Fruit fly (Drosophila melanogaster) whole organism, embryonic: Measurements from ENCODE around the gene Vha16-3.
A peak's percentile ranks its signal among the peaks of the same experiment; 100 is the strongest.

ENCODE experiments used
- Aef1 ChIP-seq: fragments of 200-800 bp; sonication (Bioruptor generic); IDR thresholded peaks from 3 replicates; pipeline ENCODE4 v1.3.6; 2022; ENCODE audit warnings: missing biosample characterization, missing genetic modification characterization
- Atf6 ChIP-seq: fragments of 200-800 bp; sonication (Bioruptor generic); IDR thresholded peaks from 2 replicates; pipeline ENCODE4 v1.3.6; 2022; ENCODE audit warnings: missing biosample characterization, missing genetic modification characterization
- BEAF-32 ChIP-seq: fragments of 200-800 bp; sonication (Bioruptor generic); optimal IDR thresholded peaks from 3 replicates; lab custom pipeline; 2017; ENCODE audit warnings: missing biosample characterization, missing genetic modification characterization, mild to moderate bottlenecking, moderate library complexity, missing genetic modification reagents
- Blimp-1 ChIP-seq: fragments of 200-800 bp; sonication (Bioruptor generic); optimal IDR thresholded peaks from 3 replicates; lab custom pipeline; 2018; ENCODE audit warnings: missing biosample characterization, missing genetic modification characterization, mild to moderate bottlenecking, moderate library complexity, missing genetic modification reagents
- CG11085 ChIP-seq: fragments of 200-800 bp; sonication (Bioruptor generic); IDR thresholded peaks from 2 replicates; pipeline ENCODE4 v1.3.6; 2022; ENCODE audit warnings: missing biosample characterization, missing genetic modification characterization
- CG12299 ChIP-seq: fragments of 200-800 bp; sonication (Bioruptor generic); optimal IDR thresholded peaks from 2 replicates; lab custom pipeline; 2018; ENCODE audit warnings: missing biosample characterization, mild to moderate bottlenecking, missing genetic modification characterization
- CG12769 ChIP-seq: fragments of 200-800 bp; sonication (Bioruptor generic); optimal IDR thresholded peaks from 2 replicates; lab custom pipeline; 2019; ENCODE audit warnings: missing biosample characterization, mild to moderate bottlenecking, missing genetic modification characterization, moderate library complexity
- CG14014 ChIP-seq: fragments of 200-800 bp; sonication (Bioruptor generic); IDR thresholded peaks from 2 replicates; pipeline ENCODE4 v1.3.6; 2022; ENCODE audit warnings: missing biosample characterization, missing genetic modification characterization
- CG14965 ChIP-seq: fragments of 200-800 bp; sonication (Bioruptor generic); optimal IDR thresholded peaks from 2 replicates; lab custom pipeline; 2016; ENCODE audit warnings: missing biosample characterization, missing genetic modification characterization, borderline replicate concordance
- CG15073 ChIP-seq: fragments of 200-800 bp; sonication (Bioruptor generic); optimal IDR thresholded peaks from 2 replicates; lab custom pipeline; 2016; ENCODE audit warnings: missing biosample characterization, missing genetic modification characterization
- CG15601 ChIP-seq: fragments of 200-800 bp; sonication (Bioruptor generic); optimal IDR thresholded peaks from 3 replicates; lab custom pipeline; 2019; ENCODE audit warnings: missing biosample characterization, mild to moderate bottlenecking, missing genetic modification characterization, moderate library complexity
- CG1647 ChIP-seq: fragments of 200-800 bp; sonication (Bioruptor generic); optimal IDR thresholded peaks from 3 replicates; lab custom pipeline; 2016; ENCODE audit warnings: missing biosample characterization, missing genetic modification characterization
- CG18476 ChIP-seq: fragments of 200-800 bp; sonication (Bioruptor generic); optimal IDR thresholded peaks from 2 replicates; lab custom pipeline; 2016; ENCODE audit warnings: missing biosample characterization, mild to moderate bottlenecking, missing genetic modification characterization
- CG18764 ChIP-seq: fragments of 200-800 bp; sonication (Bioruptor generic); optimal IDR thresholded peaks from 3 replicates; lab custom pipeline; 2016; ENCODE audit warnings: missing biosample characterization, missing genetic modification characterization
- CG2889 ChIP-seq: fragments of 200-800 bp; sonication (Bioruptor generic); IDR thresholded peaks from 3 replicates; pipeline ENCODE4 v1.3.6; 2022; ENCODE audit warnings: missing biosample characterization, missing genetic modification characterization
- CG4328 ChIP-seq: fragments of 200-800 bp; sonication (Bioruptor generic); optimal IDR thresholded peaks from 3 replicates; lab custom pipeline; 2017; ENCODE audit warnings: missing biosample characterization, missing genetic modification reagents, missing genetic modification characterization
- CG43689 ChIP-seq: fragments of 200-800 bp; sonication (Bioruptor generic); IDR thresholded peaks from 2 replicates; pipeline ENCODE4 v1.3.6; 2022; ENCODE audit warnings: missing biosample characterization, missing genetic modification characterization
- CG4424 ChIP-seq: fragments of 200-800 bp; sonication (Bioruptor generic); optimal IDR thresholded peaks from 3 replicates; lab custom pipeline; 2016; ENCODE audit warnings: missing biosample characterization, missing genetic modification characterization
- CG8281 ChIP-seq: fragments of 200-800 bp; sonication (Bioruptor generic); optimal IDR thresholded peaks from 2 replicates; lab custom pipeline; 2018; ENCODE audit warnings: missing biosample characterization, mild to moderate bottlenecking, missing genetic modification characterization, moderate library complexity
- Dbx ChIP-seq: fragments of 200-800 bp; sonication (Bioruptor generic); IDR thresholded peaks from 3 replicates; pipeline ENCODE4 v1.3.6; 2022; ENCODE audit warnings: missing biosample characterization, missing genetic modification characterization
- Dek ChIP-seq: fragments of 200-800 bp; sonication (Bioruptor generic); optimal IDR thresholded peaks from 3 replicates; lab custom pipeline; 2019; ENCODE audit warnings: missing biosample characterization, mild to moderate bottlenecking, missing genetic modification characterization, moderate library complexity
- E2f1 ChIP-seq: fragments of 200-800 bp; sonication (Bioruptor generic); IDR thresholded peaks from 2 replicates; pipeline ENCODE4 v1.3.6; 2022; ENCODE audit warnings: missing biosample characterization, missing genetic modification characterization
- Eip74EF ChIP-seq, 2 experiments: fragments of 200-800 bp in 1 of 2; fragments of >200 bp in 1 of 2; sonication (Bioruptor generic) in 1 of 2; optimal IDR thresholded peaks; 2 replicates each; lab custom pipeline; 2017 to 2019; ENCODE audit warnings: missing biosample characterization in 2 of 2, missing genetic modification characterization in 2 of 2, mild to moderate bottlenecking in 1 of 2, moderate library complexity in 1 of 2
- HmgD ChIP-seq: fragments of 200-800 bp; sonication (Bioruptor generic); optimal IDR thresholded peaks from 3 replicates; lab custom pipeline; 2016; ENCODE audit warnings: missing biosample characterization, missing genetic modification characterization
- Jarid2 ChIP-seq: fragments of 200-800 bp; sonication (Bioruptor generic); optimal IDR thresholded peaks from 3 replicates; lab custom pipeline; 2017; ENCODE audit warnings: mild to moderate bottlenecking, missing biosample characterization, missing genetic modification reagents, missing genetic modification characterization
- Lim3 ChIP-seq: fragments of 200-800 bp; sonication (Bioruptor generic); IDR thresholded peaks from 2 replicates; pipeline ENCODE4 v1.3.6; 2022; ENCODE audit warnings: missing biosample characterization, missing genetic modification characterization
- Mad ChIP-seq: fragments of 200-800 bp; sonication (Bioruptor generic); optimal IDR thresholded peaks from 2 replicates; lab custom pipeline; 2016; ENCODE audit warnings: missing biosample characterization, missing genetic modification characterization
- Mrtf ChIP-seq: fragments of 200-800 bp; sonication (Bioruptor generic); IDR thresholded peaks from 3 replicates; pipeline ENCODE4 v1.3.6; 2022; ENCODE audit warnings: missing biosample characterization, missing genetic modification characterization
- NFAT ChIP-seq: fragments of 200-800 bp; sonication (Bioruptor generic); IDR thresholded peaks from 2 replicates; pipeline ENCODE4 v1.3.6; 2022; ENCODE audit warnings: missing biosample characterization, missing genetic modification characterization
- PHDP ChIP-seq: fragments of 200-800 bp; sonication (Bioruptor generic); optimal IDR thresholded peaks from 3 replicates; lab custom pipeline; 2018; ENCODE audit warnings: missing biosample characterization, mild to moderate bottlenecking, missing genetic modification characterization, moderate library complexity
- Rfx ChIP-seq: fragments of 200-800 bp; sonication (Bioruptor generic); IDR thresholded peaks from 2 replicates; pipeline ENCODE4 v1.3.6; 2022; ENCODE audit warnings: missing biosample characterization, missing genetic modification characterization
- ase ChIP-seq: fragments of 200-800 bp; sonication (Bioruptor generic); IDR thresholded peaks from 3 replicates; pipeline ENCODE4 v1.3.6; 2022; ENCODE audit warnings: missing biosample characterization, missing genetic modification characterization
- bsh ChIP-seq, 2 experiments: fragments of 200-800 bp; sonication (Bioruptor generic); optimal IDR thresholded peaks; 2 replicates each; lab custom pipeline; 2017 to 2018; ENCODE audit warnings: mild to moderate bottlenecking in 2 of 2, missing biosample characterization in 2 of 2, missing genetic modification characterization in 2 of 2, moderate library complexity in 1 of 2
- btn ChIP-seq: fragments of 200-800 bp; sonication (Bioruptor generic); optimal IDR thresholded peaks from 2 replicates; lab custom pipeline; 2016; ENCODE audit warnings: missing biosample characterization, missing genetic modification characterization
- cwo ChIP-seq: fragments of 200-800 bp; sonication (Bioruptor generic); optimal IDR thresholded peaks from 3 replicates; lab custom pipeline; 2017; ENCODE audit warnings: missing biosample characterization, missing genetic modification characterization, mild to moderate bottlenecking, moderate library complexity, missing genetic modification reagents
- dati ChIP-seq: fragments of 200-800 bp; sonication (Bioruptor generic); IDR thresholded peaks from 2 replicates; pipeline ENCODE4 v1.3.6; 2022; ENCODE audit warnings: missing biosample characterization, missing genetic modification characterization
- fru ChIP-seq: fragments of >200 bp; optimal IDR thresholded peaks from 2 replicates; lab custom pipeline; 2017
- h ChIP-seq: fragments of >200 bp; optimal IDR thresholded peaks from 2 replicates; lab custom pipeline; 2017
- ham ChIP-seq: fragments of 200-800 bp; sonication (Bioruptor generic); IDR thresholded peaks from 2 replicates; pipeline ENCODE4 v1.3.6; 2022; ENCODE audit warnings: missing biosample characterization, missing genetic modification characterization
- ken ChIP-seq: fragments of 200-800 bp; sonication (Bioruptor generic); IDR thresholded peaks from 3 replicates; pipeline ENCODE4 v1.3.6; 2022; ENCODE audit warnings: missing biosample characterization, missing genetic modification characterization
- otp ChIP-seq: fragments of 200-800 bp; sonication (Bioruptor generic); IDR thresholded peaks from 3 replicates; pipeline ENCODE4, ENCODE4 v1.3.6; 2022; ENCODE audit warnings: missing biosample characterization, missing genetic modification characterization
- pb ChIP-seq: fragments of 200-800 bp; sonication (Bioruptor generic); optimal IDR thresholded peaks from 3 replicates; lab custom pipeline; 2016; ENCODE audit warnings: missing biosample characterization, missing genetic modification characterization
- sc ChIP-seq, 3 experiments: fragments of >200 bp in 2 of 3; fragments of 200-800 bp in 1 of 3; sonication (Bioruptor generic) in 1 of 3; optimal IDR thresholded peaks; 2 replicates in 2 of 3; 3 replicates in 1 of 3; lab custom pipeline; 2017; ENCODE audit warnings: mild to moderate bottlenecking in 1 of 3, missing biosample characterization in 1 of 3, missing genetic modification characterization in 1 of 3, missing genetic modification reagents in 1 of 3
- scrt ChIP-seq: fragments of 200-800 bp; sonication (Bioruptor generic); optimal IDR thresholded peaks from 2 replicates; lab custom pipeline; 2018; ENCODE audit warnings: missing biosample characterization, mild to moderate bottlenecking, missing genetic modification characterization, moderate library complexity
- sens-2 ChIP-seq: fragments of 200-800 bp; sonication (Bioruptor generic); IDR thresholded peaks from 2 replicates; pipeline ENCODE4 v1.3.6; 2022; ENCODE audit warnings: missing biosample characterization, missing genetic modification characterization
- sima ChIP-seq: fragments of 200-800 bp; sonication (Bioruptor generic); optimal IDR thresholded peaks from 2 replicates; lab custom pipeline; 2016; ENCODE audit warnings: missing biosample characterization, missing genetic modification characterization
- sisA ChIP-seq: fragments of 200-800 bp; sonication (Bioruptor generic); IDR thresholded peaks from 2 replicates; pipeline ENCODE4 v1.3.6; 2022; ENCODE audit warnings: missing biosample characterization, missing genetic modification characterization
- sna ChIP-seq: fragments of 200-800 bp; sonication (Bioruptor generic); IDR thresholded peaks from 2 replicates; pipeline ENCODE4 v1.3.6; 2022; ENCODE audit warnings: missing biosample characterization, missing genetic modification characterization; ENCODE audit not compliant: partially characterized antibody
- tio ChIP-seq: fragments of 200-800 bp; sonication (Bioruptor generic); optimal IDR thresholded peaks from 2 replicates; lab custom pipeline; 2017; ENCODE audit warnings: missing biosample characterization, missing genetic modification characterization, inconsistent platforms
- tna ChIP-seq: fragments of 200-800 bp; sonication (Bioruptor generic); IDR thresholded peaks from 2 replicates; pipeline ENCODE4 v1.3.6; 2022; ENCODE audit warnings: missing biosample characterization, missing genetic modification characterization; ENCODE audit not compliant: partially characterized antibody

Gene Vha16-3

dm6 chr3L:11491222-11491873, 18.3 kb downstream of the Vha16-3 start:
- TF ChIP-seq Dbx (GFP tag; lab: Robert Waterston, UW): peak; percentile 64
- no peak for TF ChIP-seq CG15601
- TF ChIP-seq Jarid2 (GFP tag; lab: Kevin White, UChicago): no peak
- TF ChIP-seq Blimp-1 (GFP tag; lab: Kevin White, UChicago): peak; percentile 60
- TF ChIP-seq sens-2 (GFP tag; lab: Robert Waterston, UW): no peak
- no peak for TF ChIP-seq CG18764 (GFP tag; lab: Kevin White, UChicago)
- TF ChIP-seq h: no peak
- no peak for TF ChIP-seq NFAT
- TF ChIP-seq Atf6 (GFP tag; lab: Robert Waterston, UW): peak; percentile 67
- no peak for TF ChIP-seq fru (lab: Kevin White, UChicago)
- no peak for TF ChIP-seq Lim3 (GFP tag; lab: Robert Waterston, UW)
- TF ChIP-seq ham (GFP tag; lab: Robert Waterston, UW): no peak
- TF ChIP-seq Dek (tag; lab: Kevin White, UChicago): peak; percentile 42
- TF ChIP-seq Mrtf: no peak; the same call in 2 of the 3 replicates
- no peak for TF ChIP-seq sc (optimal IDR thresholded peaks at IDR 0.05; lab: Kevin White, UChicago)
- no peak for TF ChIP-seq sc (GFP tag; optimal IDR thresholded peaks at IDR 0.05; lab: Kevin White, UChicago)
- no peak for TF ChIP-seq sima (GFP tag; lab: Kevin White, UChicago)
- TF ChIP-seq CG1647 (GFP tag; lab: Kevin White, UChicago): no peak
- TF ChIP-seq CG18476 (GFP tag; lab: Kevin White, UChicago): no peak
- no peak for TF ChIP-seq btn (GFP tag; lab: Kevin White, UChicago)
- TF ChIP-seq dati: no peak
- TF ChIP-seq CG11085 (GFP tag; lab: Robert Waterston, UW): no peak
- TF ChIP-seq CG8281 (tag; lab: Kevin White, UChicago): no peak
- peak; percentile 21 for TF ChIP-seq CG15073
- no peak for TF ChIP-seq CG4328 (GFP tag; lab: Kevin White, UChicago)
- peak; percentile 46; the same call in 1 of the 3 replicates for TF ChIP-seq ase (GFP tag; lab: Robert Waterston, UW)
- peak; percentile 28 for TF ChIP-seq scrt (GFP tag; lab: Kevin White, UChicago)
- TF ChIP-seq ken: peak; percentile 60; the same call in 1 of the 3 replicates
- peak; percentile 62 for TF ChIP-seq Aef1 (GFP tag; lab: Robert Waterston, UW)
- TF ChIP-seq HmgD: no peak
- TF ChIP-seq PHDP (tag; lab: Kevin White, UChicago): peak; percentile 75
- TF ChIP-seq CG4424 (GFP tag; lab: Kevin White, UChicago): peak; percentile 34
- peak; percentile 79 for TF ChIP-seq CG12769 (tag; lab: Kevin White, UChicago)
- peak; percentile 64; the same call in 1 of the 2 replicates for TF ChIP-seq sisA (GFP tag; lab: Robert Waterston, UW)
- peak; percentile 72 for TF ChIP-seq cwo (GFP tag; lab: Kevin White, UChicago)
- peak; percentile 40 for TF ChIP-seq tio (GFP tag; lab: Kevin White, UChicago)
- TF ChIP-seq otp (GFP tag; lab: Robert Waterston, UW): peak; percentile 55; the same call in 1 of the 3 replicates
- TF ChIP-seq CG14965 (GFP tag; lab: Kevin White, UChicago): no peak
- peak; percentile 53; the same call in 1 of the 2 replicates for TF ChIP-seq CG14014 (GFP tag; lab: Robert Waterston, UW)
- TF ChIP-seq CG43689 (GFP tag; lab: Robert Waterston, UW): no peak
- no peak for TF ChIP-seq pb
- TF ChIP-seq Rfx (GFP tag; lab: Robert Waterston, UW): peak; percentile 77
- TF ChIP-seq Mad (GFP tag; lab: Kevin White, UChicago): no peak
- TF ChIP-seq BEAF-32 (GFP tag; lab: Kevin White, UChicago): no peak
- TF ChIP-seq bsh (GFP tag; optimal IDR thresholded peaks at IDR 0.05; lab: Kevin White, UChicago): peak in 1 of 2 experiments; percentile 65
- peak; percentile 66; the same call in 1 of the 2 replicates for TF ChIP-seq E2f1 (GFP tag; lab: Robert Waterston, UW)
- no peak for TF ChIP-seq sna
- no peak for TF ChIP-seq Eip74EF (GFP tag; optimal IDR thresholded peaks at IDR 0.05; lab: Kevin White, UChicago)
- no peak for TF ChIP-seq CG2889 (GFP tag; lab: Robert Waterston, UW)
- TF ChIP-seq tna (GFP tag; lab: Robert Waterston, UW): no peak
- TF ChIP-seq CG12299 (tag; lab: Kevin White, UChicago): peak; percentile 9
